Worm (Caenorhabditis elegans) whole organism, early embryonic: ENCODE data around the gene F38E9.6.

ENCODE experiments used
- B0310.2 ChIP-seq: sonication (generic microtip); optimal IDR thresholded peaks from 2 replicates; lab custom pipeline; 2016; ENCODE audit warnings: mild to moderate bottlenecking, missing genetic modification characterization, missing compliant biosample characterization
- aly-1 ChIP-seq: sonication (generic microtip); optimal IDR thresholded peaks from 2 replicates; lab custom pipeline; 2016; ENCODE audit warnings: missing genetic modification characterization, missing compliant biosample characterization
- ama-1 ChIP-seq: fragments of 150-350 bp; optimal IDR thresholded peaks from 2 replicates; lab custom pipeline; 2014
- flt-1 ChIP-seq: fragments of 200-800 bp; sonication (Bioruptor generic); IDR thresholded peaks from 2 replicates; pipeline ENCODE4 v1.3.6; 2022; ENCODE audit warnings: missing genetic modification characterization, missing compliant biosample characterization
- hmbx-1 ChIP-seq: sonication (generic microtip); optimal IDR thresholded peaks from 2 replicates; lab custom pipeline; 2016; ENCODE audit warnings: mild to moderate bottlenecking, missing genetic modification characterization, missing compliant biosample characterization
- hmg-4 ChIP-seq: fragments of 200-800 bp; sonication (Bioruptor generic); optimal IDR thresholded peaks from 2 replicates; lab custom pipeline; 2018; ENCODE audit warnings: mild to moderate bottlenecking, missing genetic modification characterization, missing compliant biosample characterization
- pes-1 ChIP-seq: fragments of 200-800 bp; sonication (Bioruptor generic); IDR thresholded peaks from 2 replicates; pipeline ENCODE4 v1.3.6; 2022; ENCODE audit warnings: missing genetic modification reagents, missing genetic modification characterization, missing compliant biosample characterization
- scrt-1 ChIP-seq: fragments of 200-800 bp; sonication (Bioruptor generic); IDR thresholded peaks from 2 replicates; pipeline ENCODE4 v1.3.6; 2022; ENCODE audit warnings: missing genetic modification characterization, missing compliant biosample characterization
- tbx-11 ChIP-seq: fragments of 200-800 bp; sonication (Bioruptor generic); IDR thresholded peaks from 2 replicates; pipeline ENCODE4 v1.3.6; 2022; ENCODE audit warnings: missing genetic modification characterization, missing compliant biosample characterization
- tra-4 ChIP-seq: sonication (generic microtip); optimal IDR thresholded peaks from 2 replicates; lab custom pipeline; 2017; ENCODE audit warnings: missing genetic modification characterization, missing compliant biosample characterization

DNA sequence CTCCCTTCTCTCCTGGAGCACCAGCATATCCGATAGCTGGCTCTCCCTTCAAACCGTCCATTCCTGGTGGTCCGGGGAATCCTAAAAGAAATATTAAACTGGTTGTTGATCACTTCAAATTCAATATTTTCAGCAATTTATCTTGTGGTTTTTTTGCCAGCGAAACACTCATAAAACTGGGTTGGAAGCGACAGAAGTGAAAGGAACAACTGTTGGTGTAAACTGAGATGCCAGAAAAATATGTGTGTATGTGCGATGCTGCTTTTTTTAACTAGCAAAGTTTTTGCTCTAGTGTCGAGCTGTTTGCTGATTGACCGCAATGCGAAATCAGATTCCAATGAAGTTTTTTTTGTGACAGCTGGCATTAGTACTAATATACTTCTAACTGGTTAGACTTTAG is 45.0 kb upstream of the F38E9.6 start:
- TF ChIP-seq flt-1: no peak
- no peak for TF ChIP-seq tbx-11 (GFP tag; lab: Robert Waterston, UW)
- TF ChIP-seq tra-4 (tag; lab: Kevin White, UChicago): no peak
- no peak for TF ChIP-seq hmbx-1
- no peak for TF ChIP-seq aly-1 (tag; lab: Kevin White, UChicago)
- TF ChIP-seq pes-1: no peak
- no peak for TF ChIP-seq B0310.2
- TF ChIP-seq ama-1 (lab: Kevin White, UChicago): no peak
- TF ChIP-seq scrt-1 (GFP tag; lab: Robert Waterston, UW): no peak
- TF ChIP-seq hmg-4 (GFP tag; lab: Kevin White, UChicago): no peak
